Fruit fly (Drosophila melanogaster) whole organism, prepupa: ENCODE results near the gene Nepl6.

Source experiments
- CG11762 ChIP-seq: fragments of 200-800 bp; sonication (Bioruptor generic); optimal IDR thresholded peaks from 3 replicates; lab custom pipeline; 2016; ENCODE audit warnings: missing biosample characterization, missing genetic modification characterization; ENCODE audit not compliant: insufficient read depth
- CG8319 ChIP-seq: fragments of 200-800 bp; sonication (Bioruptor generic); optimal IDR thresholded peaks from 3 replicates; lab custom pipeline; 2016; ENCODE audit warnings: missing biosample characterization, missing genetic modification characterization
- CG9139 ChIP-seq: fragments of 200-800 bp; sonication (Bioruptor generic); optimal IDR thresholded peaks from 3 replicates; lab custom pipeline; 2017; ENCODE audit warnings: missing biosample characterization, mild to moderate bottlenecking, missing genetic modification characterization
- Smox ChIP-seq: fragments of 200-800 bp; sonication (Bioruptor generic); optimal IDR thresholded peaks from 3 replicates; lab custom pipeline; 2016; ENCODE audit warnings: missing biosample characterization, missing genetic modification characterization
- Sox15 ChIP-seq: fragments of 200-800 bp; sonication (Bioruptor generic); optimal IDR thresholded peaks from 3 replicates; lab custom pipeline; 2016; ENCODE audit warnings: missing biosample characterization, missing genetic modification characterization
- pdm3 ChIP-seq: fragments of 200-800 bp; sonication (Bioruptor generic); optimal IDR thresholded peaks from 3 replicates; lab custom pipeline; 2016; ENCODE audit warnings: missing biosample characterization, missing genetic modification characterization

Nepl6 gene

DNA sequence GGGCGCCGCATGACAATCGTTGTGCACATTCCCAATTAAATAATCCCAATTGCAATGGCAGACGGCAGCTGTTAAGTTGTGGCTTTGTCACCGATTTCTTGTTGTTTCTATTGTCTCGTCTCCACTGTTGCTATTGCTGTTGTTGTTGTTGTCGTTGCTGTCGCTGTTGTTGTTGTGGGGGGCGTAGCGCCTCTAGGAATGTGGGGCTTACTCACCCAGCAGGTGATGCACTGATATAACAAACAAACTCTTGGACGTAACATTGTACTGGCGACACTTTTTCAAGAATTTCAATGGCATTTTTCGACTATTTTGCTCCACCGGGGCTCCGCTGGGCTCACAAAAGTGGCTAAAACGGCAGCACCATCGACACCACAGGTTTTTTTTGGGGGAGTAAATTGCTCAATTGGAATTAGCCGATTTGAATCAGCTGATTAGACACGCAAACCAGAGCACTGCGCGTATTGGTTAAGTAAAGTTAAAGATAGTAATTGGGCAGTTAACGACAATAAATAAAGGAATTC lies 47.4 kb downstream of the Nepl6 start:
- TF ChIP-seq CG9139 (no peak), Sox15 (GFP tag; lab: Kevin White, UChicago) (no peak), pdm3 (GFP tag; lab: Kevin White, UChicago) (no peak), CG8319 (GFP tag; lab: Kevin White, UChicago) (no peak), Smox (GFP tag; lab: Kevin White, UChicago) (no peak), CG11762 (no peak)
